Worm (Caenorhabditis elegans): ENCODE results near the gene zipt-7.1.

- no peak for TF ChIP-seq snpc-4 (tag; optimal IDR thresholded peaks at IDR 0.05)
- TF ChIP-seq F10B5.3 (tag; optimal IDR thresholded peaks at IDR 0.05) = no peak
These were observed 12.7 kb downstream of the zipt-7.1 start, which contains the start of gene lhfp-4 for ce11 chrIV:17275281-17275680.

All from whole organism, L4 larva.